Fruit fly (Drosophila melanogaster) whole organism, adult: ENCODE results near the gene CG34012.

Experiments used
- CG11617 ChIP-seq: fragments of 200-800 bp; sonication (Bioruptor generic); optimal IDR thresholded peaks from 2 replicates; lab custom pipeline; 2017; ENCODE audit warnings: mild to moderate bottlenecking, missing biosample characterization, missing genetic modification reagents, missing genetic modification characterization
- CG12768 ChIP-seq: fragments of 200-800 bp; sonication (Bioruptor generic); optimal IDR thresholded peaks from 2 replicates; lab custom pipeline; 2017; ENCODE audit warnings: missing biosample characterization, missing genetic modification characterization, mild to moderate bottlenecking, moderate library complexity, missing genetic modification reagents
- CG14711 ChIP-seq: fragments of 200-800 bp; sonication (Bioruptor generic); optimal IDR thresholded peaks from 2 replicates; lab custom pipeline; 2018; ENCODE audit warnings: missing biosample characterization, mild to moderate bottlenecking, missing genetic modification characterization, moderate library complexity
- CG1620 ChIP-seq: fragments of 200-800 bp; sonication (Bioruptor generic); optimal IDR thresholded peaks from 2 replicates; lab custom pipeline; 2016; ENCODE audit warnings: missing biosample characterization, missing genetic modification characterization
- CG33017 ChIP-seq: fragments of 200-800 bp; sonication (Bioruptor generic); optimal IDR thresholded peaks from 2 replicates; lab custom pipeline; 2018; ENCODE audit warnings: missing biosample characterization, mild to moderate bottlenecking, missing genetic modification characterization, moderate library complexity
- CG5204 ChIP-seq: fragments of 200-800 bp; sonication (Bioruptor generic); optimal IDR thresholded peaks from 2 replicates; lab custom pipeline; 2016; ENCODE audit warnings: missing biosample characterization, missing genetic modification characterization
- CG7045 ChIP-seq: fragments of 200-800 bp; sonication (Bioruptor generic); optimal IDR thresholded peaks from 2 replicates; lab custom pipeline; 2017; ENCODE audit warnings: missing biosample characterization, mild to moderate bottlenecking, missing genetic modification characterization
- CG7101 ChIP-seq: fragments of 200-800 bp; sonication (Bioruptor generic); optimal IDR thresholded peaks from 2 replicates; lab custom pipeline; 2018; ENCODE audit warnings: missing biosample characterization, mild to moderate bottlenecking, missing genetic modification characterization, moderate library complexity
- Clk ChIP-seq: fragments of 200-800 bp; sonication (Bioruptor generic); optimal IDR thresholded peaks from 2 replicates; lab custom pipeline; 2017; ENCODE audit warnings: missing biosample characterization, missing genetic modification characterization
- Crg-1 ChIP-seq: fragments of 200-800 bp; sonication (Bioruptor generic); optimal IDR thresholded peaks from 2 replicates; lab custom pipeline; 2016; ENCODE audit warnings: missing biosample characterization, missing genetic modification characterization
- Hr96 ChIP-seq: fragments of 200-800 bp; sonication (Bioruptor generic); optimal IDR thresholded peaks from 2 replicates; lab custom pipeline; 2016; ENCODE audit warnings: missing biosample characterization, missing genetic modification characterization
- Mnt ChIP-seq: fragments of 200-800 bp; sonication (Bioruptor generic); optimal IDR thresholded peaks from 2 replicates; lab custom pipeline; 2016; ENCODE audit warnings: missing biosample characterization, mild to moderate bottlenecking, missing genetic modification characterization
- bab1 ChIP-seq: fragments of 200-800 bp; sonication (Bioruptor generic); optimal IDR thresholded peaks from 3 replicates; lab custom pipeline; 2019; ENCODE audit warnings: missing biosample characterization, mild to moderate bottlenecking, missing genetic modification characterization, moderate library complexity
- cic ChIP-seq: fragments of 200-800 bp; sonication (Bioruptor generic); optimal IDR thresholded peaks from 2 replicates; lab custom pipeline; 2017; ENCODE audit warnings: missing biosample characterization, mild to moderate bottlenecking, missing genetic modification characterization, moderate library complexity
- cnc ChIP-seq, 2 experiments: fragments of >200 bp; optimal IDR thresholded peaks; 2 replicates each; lab custom pipeline; 2017
- kay ChIP-seq: fragments of 200-800 bp; sonication (Bioruptor generic); peaks from one replicate; lab custom pipeline; 2016; ENCODE audit warnings: missing biosample characterization, missing genetic modification characterization, borderline replicate concordance
- ovo ChIP-seq: fragments of 200-800 bp; sonication (Bioruptor generic); optimal IDR thresholded peaks from 2 replicates; lab custom pipeline; 2016; ENCODE audit warnings: missing biosample characterization, missing genetic modification characterization
- pad ChIP-seq: fragments of 200-800 bp; sonication (Bioruptor generic); optimal IDR thresholded peaks from 3 replicates; lab custom pipeline; 2017; ENCODE audit warnings: missing biosample characterization, missing genetic modification characterization, mild to moderate bottlenecking, moderate library complexity, missing genetic modification reagents
- tj ChIP-seq: fragments of 200-800 bp; sonication (Bioruptor generic); optimal IDR thresholded peaks from 3 replicates; lab custom pipeline; 2017; ENCODE audit warnings: missing biosample characterization, mild to moderate bottlenecking, missing genetic modification characterization, moderate library complexity
- toe ChIP-seq: fragments of 200-800 bp; sonication (Bioruptor generic); optimal IDR thresholded peaks from 2 replicates; lab custom pipeline; 2016; ENCODE audit warnings: missing biosample characterization, missing genetic modification characterization

CG34012 gene

DNA sequence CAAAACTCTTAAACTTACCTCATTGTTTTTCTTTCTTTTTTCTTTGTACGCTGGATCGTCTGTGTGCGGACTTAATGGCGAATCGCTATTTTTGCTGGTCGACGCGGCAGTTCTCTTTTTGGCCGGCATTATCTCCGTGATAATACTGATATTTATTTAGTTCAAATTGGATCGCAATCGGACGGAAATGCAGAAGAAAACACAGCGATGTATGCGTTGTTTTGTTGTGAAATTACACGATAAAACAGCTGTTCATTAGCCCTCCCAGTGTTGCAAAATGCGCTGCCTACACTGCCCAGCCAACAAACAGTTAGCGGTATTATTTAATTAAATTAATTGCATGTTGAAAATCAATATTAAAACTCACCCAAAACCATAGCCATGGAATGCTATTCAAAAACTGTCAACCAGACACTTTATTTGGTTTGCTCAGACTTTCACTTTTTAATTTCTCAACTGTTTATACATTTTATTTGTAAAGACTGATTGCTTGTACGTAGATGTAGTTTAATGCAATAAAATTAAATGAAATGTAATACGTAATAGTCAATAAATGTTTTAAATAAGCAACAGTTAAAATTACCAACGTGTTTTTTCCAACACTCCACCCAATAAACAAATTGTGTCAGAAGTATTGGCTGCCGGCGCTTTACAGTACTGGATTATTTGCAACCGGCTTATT is 11.2 kb downstream of the CG34012 start, which contains the start of the genes Irbp18 and APP-BP1:
TSS of gene Irbp18 (minus strand) at position 205 of the 682 bp plus-strand sequence.
TSS of gene APP-BP1 (plus strand) at position 431 of the 682 bp plus-strand sequence.
- TF ChIP-seq CG1620 (peak; percentile 96), CG5204 (GFP tag; lab: Kevin White, UChicago) (peak; percentile 96), CG7045 (peak; percentile 93), Crg-1 (GFP tag; lab: Kevin White, UChicago) (peak; percentile 98), Mnt (GFP tag; lab: Kevin White, UChicago) (peak; percentile 89), tj (GFP tag; lab: Kevin White, UChicago) (peak; percentile 80), CG12768 (GFP tag; lab: Kevin White, UChicago) (peak; percentile 96), pad (GFP tag; lab: Kevin White, UChicago) (peak; percentile 89), CG7101 (tag; lab: Kevin White, UChicago) (peak; percentile 92), bab1 (GFP tag; lab: Kevin White, UChicago) (peak; percentile 95), CG33017 (tag; lab: Kevin White, UChicago) (peak; percentile 86), Clk (peak; percentile 85), toe (peak; percentile 96), Hr96 (GFP tag; lab: Kevin White, UChicago) (peak; percentile 92), cic (GFP tag; lab: Kevin White, UChicago) (peak; percentile 71), CG14711 (tag; lab: Kevin White, UChicago) (peak; percentile 88), cnc (optimal IDR thresholded peaks at IDR 0.05; lab: Kevin White, UChicago) (no peak), ovo (GFP tag; lab: Kevin White, UChicago) (peak; percentile 84), kay (GFP tag; lab: Kevin White, UChicago) (peak; percentile 97), CG11617 (GFP tag; lab: Kevin White, UChicago) (peak; percentile 97)

DNA sequence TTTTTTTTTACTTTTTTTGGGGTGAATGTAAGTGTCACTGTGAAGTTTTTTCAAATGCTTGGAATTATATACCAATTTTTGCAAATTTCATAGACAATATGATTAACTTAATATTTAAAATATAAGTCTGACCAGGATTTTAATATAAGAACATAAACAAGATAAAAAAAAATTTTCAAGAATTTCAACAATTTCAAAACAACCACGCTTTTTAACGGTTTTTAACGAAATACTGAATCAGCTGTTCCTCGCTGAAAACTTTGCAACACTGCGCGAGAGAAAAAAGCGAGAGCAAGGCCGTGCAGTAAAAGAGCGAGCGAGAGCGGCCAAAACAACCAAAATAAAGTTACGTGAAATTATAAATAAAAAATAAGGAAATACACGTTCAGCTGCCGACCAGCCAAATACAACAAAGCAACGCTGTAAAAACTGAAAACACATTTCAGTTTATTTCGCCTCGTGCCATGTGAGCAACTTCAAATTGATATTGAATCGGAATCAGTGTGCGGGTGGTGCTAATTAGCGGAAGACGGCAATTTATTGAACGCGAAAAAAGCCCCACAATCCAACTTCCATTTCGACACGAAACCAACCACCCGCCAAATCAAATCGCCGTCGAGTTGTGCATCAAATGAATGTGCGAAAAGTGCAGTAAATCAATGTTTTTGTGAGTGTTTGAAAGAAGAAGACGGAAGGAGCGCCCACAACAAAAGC is 13.0 kb downstream of the CG34012 start, which contains the start of the genes CG46439, Iyd and CG33947:
TSS of gene CG46439 (minus strand) at position 51 of the 714 bp plus-strand sequence.
TSS of gene Iyd (minus strand) at position 51 of the 714 bp plus-strand sequence.
TSS of gene CG33947 (plus strand) at position 302 of the 714 bp plus-strand sequence.
- TF ChIP-seq tj (GFP tag; lab: Kevin White, UChicago) (peak; percentile 46), Clk (no peak), CG33017 (tag; lab: Kevin White, UChicago) (no peak), CG7101 (tag; lab: Kevin White, UChicago) (peak; percentile 29), CG1620 (peak; percentile 8), CG11617 (GFP tag; lab: Kevin White, UChicago) (no peak), Crg-1 (GFP tag; lab: Kevin White, UChicago) (peak; percentile 54), bab1 (GFP tag; lab: Kevin White, UChicago) (peak; percentile 64), ovo (GFP tag; lab: Kevin White, UChicago) (no peak), kay (GFP tag; lab: Kevin White, UChicago) (no peak), cic (GFP tag; lab: Kevin White, UChicago) (peak; percentile 33), Hr96 (GFP tag; lab: Kevin White, UChicago) (no peak), pad (GFP tag; lab: Kevin White, UChicago) (no peak), CG12768 (GFP tag; lab: Kevin White, UChicago) (peak; percentile 43), Mnt (GFP tag; lab: Kevin White, UChicago) (peak; percentile 53), CG14711 (tag; lab: Kevin White, UChicago) (no peak)

DNA sequence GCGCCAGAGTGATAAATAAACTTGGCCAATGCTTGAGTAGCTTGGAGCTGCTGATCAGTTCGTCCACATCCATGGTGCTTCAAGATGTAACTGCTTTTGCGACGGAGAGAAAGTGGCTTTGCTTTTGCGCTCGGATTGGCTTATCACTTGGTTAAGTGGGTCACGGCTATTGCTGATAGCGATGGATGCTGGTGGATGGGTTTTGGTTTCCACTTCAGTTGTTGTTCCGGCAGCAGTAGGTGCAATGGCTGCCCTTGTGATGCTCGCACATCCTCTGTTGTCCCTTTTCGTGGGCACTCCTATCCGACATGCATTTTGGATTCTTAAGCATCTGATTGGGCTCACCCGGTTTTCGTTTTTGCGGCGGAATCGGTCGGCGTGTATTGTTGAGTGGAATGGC is 15.0 kb downstream of the CG34012 start:
- TF ChIP-seq Hr96 (GFP tag; lab: Kevin White, UChicago) = no peak
- no peak for TF ChIP-seq CG33017 (tag; lab: Kevin White, UChicago)

DNA sequence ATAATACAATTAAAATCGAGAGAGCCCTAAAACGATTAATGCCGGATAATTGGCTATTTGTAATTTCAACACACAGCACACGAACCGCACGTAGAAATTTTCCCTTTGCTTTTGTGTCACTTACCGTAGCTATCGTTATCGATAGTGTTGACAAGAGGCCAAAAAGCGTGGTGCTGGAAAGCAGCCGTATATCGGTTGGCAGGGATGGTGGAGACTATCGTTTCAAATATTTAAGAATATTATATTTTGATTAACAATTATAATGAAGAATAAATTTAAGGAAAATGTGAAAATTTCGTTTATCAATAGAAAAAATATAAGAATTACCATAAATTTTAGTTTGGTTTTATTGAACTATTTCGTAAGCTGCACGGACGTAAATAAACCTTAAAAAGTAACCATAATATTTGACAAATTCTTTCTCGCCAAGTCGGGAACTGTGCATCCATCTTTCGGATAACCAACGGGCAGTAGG is 16.2 kb downstream of the CG34012 start, which contains the start of gene JIL-1:
TSS of gene JIL-1 (minus strand) at position 148 of the 475 bp plus-strand sequence.
- TF ChIP-seq CG1620 (peak; percentile 83), CG5204 (GFP tag; lab: Kevin White, UChicago) (peak; percentile 69), Mnt (GFP tag; lab: Kevin White, UChicago) (peak; percentile 78), CG33017 (tag; lab: Kevin White, UChicago) (peak; percentile 66), CG7045 (peak; percentile 55), cic (GFP tag; lab: Kevin White, UChicago) (no peak), CG7101 (tag; lab: Kevin White, UChicago) (peak; percentile 82), bab1 (GFP tag; lab: Kevin White, UChicago) (peak; percentile 80), CG11617 (GFP tag; lab: Kevin White, UChicago) (peak; percentile 7), Clk (peak; percentile 67), kay (GFP tag; lab: Kevin White, UChicago) (peak; percentile 90), toe (peak; percentile 75), CG12768 (GFP tag; lab: Kevin White, UChicago) (peak; percentile 76), CG14711 (tag; lab: Kevin White, UChicago) (peak; percentile 47), tj (GFP tag; lab: Kevin White, UChicago) (no peak), Crg-1 (GFP tag; lab: Kevin White, UChicago) (peak; percentile 86), cnc (optimal IDR thresholded peaks at IDR 0.05; lab: Kevin White, UChicago) (no peak), ovo (GFP tag; lab: Kevin White, UChicago) (peak; percentile 57), pad (GFP tag; lab: Kevin White, UChicago) (peak; percentile 75), Hr96 (GFP tag; lab: Kevin White, UChicago) (peak; percentile 73)

DNA sequence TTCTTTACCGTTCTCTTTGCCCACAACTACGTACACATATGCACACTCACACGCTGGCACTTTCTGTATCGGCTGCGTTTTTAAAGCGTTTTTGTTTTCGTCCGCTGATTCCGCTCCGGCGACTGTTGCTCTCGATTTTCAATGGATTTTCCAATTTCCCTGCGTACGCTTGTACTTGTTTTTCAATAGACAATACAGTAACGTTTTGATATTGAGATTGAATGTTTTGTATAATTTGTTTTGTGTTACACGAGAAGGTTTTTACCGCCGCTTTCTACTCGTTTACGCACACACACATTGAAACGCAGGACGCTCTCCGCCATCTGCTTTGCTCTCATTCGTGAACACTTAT is 16.7 kb downstream of the CG34012 start:
- no peak for TF ChIP-seq CG7101 (tag; lab: Kevin White, UChicago)
- TF ChIP-seq cic (GFP tag; lab: Kevin White, UChicago) = peak; percentile 3
